Worm (Caenorhabditis elegans): ENCODE measurements around the gene twk-18.

The twk-18 gene

DNA sequence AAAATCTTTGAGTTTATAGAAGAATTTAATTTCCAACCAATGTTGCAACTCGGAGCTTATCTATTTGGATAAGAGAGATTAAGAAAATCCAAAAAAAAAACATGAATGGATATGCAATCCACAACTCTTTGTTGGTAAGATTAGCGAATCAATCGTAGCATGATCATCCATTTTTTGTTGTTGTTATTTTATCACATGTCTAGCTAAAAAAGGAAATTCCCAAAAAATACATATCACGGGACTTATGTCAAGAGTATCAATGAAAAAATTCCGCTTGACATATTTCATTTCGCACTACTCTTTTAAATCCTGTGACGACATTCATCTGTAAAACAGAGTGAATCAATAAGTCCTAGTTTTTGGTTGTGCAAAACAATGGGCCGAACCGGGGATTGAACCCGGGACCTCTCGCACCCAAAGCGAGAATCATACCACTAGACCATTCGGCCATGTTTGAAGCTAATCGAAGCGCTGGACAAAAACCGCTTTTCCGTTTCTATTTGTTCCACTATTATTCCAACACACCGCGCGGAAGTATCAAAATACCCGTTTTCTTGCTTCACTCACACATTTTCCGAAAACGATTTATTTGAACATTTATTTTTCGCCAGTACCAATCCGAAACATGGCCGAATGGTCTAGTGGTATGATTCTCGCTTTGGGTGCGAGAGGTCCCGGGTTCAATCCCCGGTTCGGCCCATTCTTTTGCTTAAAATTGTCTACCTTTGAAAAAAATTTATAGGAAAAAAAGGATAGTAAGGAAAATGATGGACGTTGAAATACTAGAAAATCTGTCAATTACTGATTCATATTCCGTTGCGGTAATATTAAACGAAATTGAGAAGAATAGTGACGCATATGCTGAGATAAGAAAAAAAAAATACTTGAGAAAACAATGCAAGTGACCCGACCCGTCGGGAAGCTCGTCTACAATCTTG is 18.5 kb upstream of the twk-18 start (continued):
- no peak; the same call in none of the 2 replicates for TF ChIP-seq lim-7 (GFP tag; IDR thresholded peaks at IDR 0.05)
- peak; percentile 51; the same call in 1 of the 2 replicates for TF ChIP-seq madf-9 (GFP tag; conservative IDR thresholded peaks at IDR 0.05)
- peak; percentile 8 for TF ChIP-seq F49E8.2 (tag; optimal IDR thresholded peaks at IDR 0.05; ENCODE audit: borderline replicate concordance)
- no peak for TF ChIP-seq Y75B8A.6 (GFP tag; IDR thresholded peaks at IDR 0.05)
- TF ChIP-seq ces-1 (GFP tag; optimal IDR thresholded peaks at IDR 0.05): no peak
- 0 out of 2 replicates have a peak, but pooled peaks have one; percentile 18 for TF ChIP-seq arid-1 (GFP tag; conservative IDR thresholded peaks at IDR 0.05)
- no peak; the same call in 1 of the 2 replicates for TF ChIP-seq vab-7 (GFP tag; IDR thresholded peaks at IDR 0.05)

DNA sequence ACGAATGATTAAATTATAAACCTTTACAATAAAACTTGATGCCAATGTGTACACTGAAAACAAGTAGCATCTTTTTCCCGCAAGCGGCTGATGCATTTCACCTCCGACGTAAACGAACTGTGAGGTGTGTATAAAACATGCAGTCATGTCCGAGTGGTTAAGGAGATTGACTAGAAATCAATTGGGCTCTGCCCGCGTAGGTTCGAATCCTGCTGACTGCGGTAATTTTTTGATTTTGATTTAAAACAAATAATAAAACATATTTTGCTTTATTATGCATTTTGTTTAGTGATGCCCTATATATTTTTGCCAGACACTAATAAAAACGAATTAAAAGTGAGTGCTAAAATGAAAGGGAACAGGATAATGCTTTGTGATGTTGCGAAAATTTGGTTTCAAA is 16.5 kb upstream of the twk-18 start:
- TF ChIP-seq Y105C5A.15 (GFP tag; IDR thresholded peaks at IDR 0.05) (no peak), nhr-76 (tag; optimal IDR thresholded peaks at IDR 0.05) (no peak), T20F7.1 (GFP tag; optimal IDR thresholded peaks at IDR 0.05) (no peak), vab-7 (GFP tag; IDR thresholded peaks at IDR 0.05) (peak; percentile 83), nhr-237 (tag; optimal IDR thresholded peaks at IDR 0.05) (no peak), nhr-102 (tag; optimal IDR thresholded peaks at IDR 0.05) (no peak), ceh-62 (tag; optimal IDR thresholded peaks at IDR 0.05) (no peak), mxl-2 (GFP tag; conservative IDR thresholded peaks at IDR 0.05) (no peak), hif-1 (tag; optimal IDR thresholded peaks at IDR 0.05) (peak; percentile 29 to 34), duxl-1 (tag; optimal IDR thresholded peaks at IDR 0.05; ENCODE audit: poor library complexity) (no peak), arid-1 (GFP tag; conservative IDR thresholded peaks at IDR 0.05) (no peak), Y48G9A.11 (GFP tag; IDR thresholded peaks at IDR 0.05) (peak; percentile 78), aha-1 (tag) (no peak), nhr-25 (tag; optimal IDR thresholded peaks at IDR 0.05; ENCODE audit: borderline replicate concordance, insufficient read depth) (no peak), dpl-1 (GFP tag; optimal IDR thresholded peaks at IDR 0.05) (no peak), lin-38 (GFP tag; IDR thresholded peaks at IDR 0.05) (peak; percentile 69), D1046.2 (GFP tag; IDR thresholded peaks at IDR 0.05) (0 out of 2 replicates have a peak, but pooled peaks have one; percentile 46), pha-4 (GFP tag; IDR thresholded peaks at IDR 0.05) (peak; percentile 74; the same call in 1 of the 2 replicates), pha-4 (tag; optimal IDR thresholded peaks at IDR 0.05) (no peak), F26F4.8 (GFP tag; conservative IDR thresholded peaks at IDR 0.05) (0 out of 2 replicates have a peak, but pooled peaks have one; percentile 25), lsy-2 (tag; optimal IDR thresholded peaks at IDR 0.05) (peak in 1 of 2 experiments; percentile 36), F10B5.3 (tag; optimal IDR thresholded peaks at IDR 0.05) (no peak), ctbp-1 (GFP tag; IDR thresholded peaks at IDR 0.05) (0 out of 2 replicates have a peak, but pooled peaks have one; percentile 47), dve-1 (tag; optimal IDR thresholded peaks at IDR 0.05; ENCODE audit: insufficient read depth) (no peak), nhr-42 (GFP tag; IDR thresholded peaks at IDR 0.05) (no peak), unc-62 (GFP tag; optimal IDR thresholded peaks at IDR 0.05 in 1 of 2) (peak in 1 of 2 experiments; percentile 98), unc-62 (tag; optimal IDR thresholded peaks at IDR 0.05) (no peak), ceh-28 (tag; optimal IDR thresholded peaks at IDR 0.05) (no peak), fkh-10 (GFP tag; optimal IDR thresholded peaks at IDR 0.05) (no peak), madf-5 (GFP tag; IDR thresholded peaks at IDR 0.05) (no peak), nhr-10 (tag; optimal IDR thresholded peaks at IDR 0.05) (no peak), nhr-77 (tag; optimal IDR thresholded peaks at IDR 0.05) (no peak), lin-1 (GFP tag; IDR thresholded peaks at IDR 0.05) (peak; percentile 69; the same call in 1 of the 2 replicates), ztf-11 (tag; optimal IDR thresholded peaks at IDR 0.05) (no peak), cey-2 (tag; optimal IDR thresholded peaks at IDR 0.05; ENCODE audit: borderline replicate concordance, insufficient read depth) (no peak), nhr-41 (GFP tag; IDR thresholded peaks at IDR 0.05) (no peak), zfp-2 (tag; optimal IDR thresholded peaks at IDR 0.05) (peak; percentile 25), gei-8 (GFP tag; optimal IDR thresholded peaks at IDR 0.05) (peak; percentile 19), daf-8 (GFP tag; IDR thresholded peaks at IDR 0.05) (no peak), daf-19 (GFP tag; conservative IDR thresholded peaks at IDR 0.05) (0 out of 2 replicates have a peak, but pooled peaks have one; percentile 39), nhr-28 (tag; optimal IDR thresholded peaks at IDR 0.05) (no peak)
